Worm (Caenorhabditis elegans) whole organism, L4 larva: ENCODE data around the gene F38A1.9.

ENCODE experiments used
- F44E2.7 ChIP-seq: fragments of 200-800 bp; sonication (Bioruptor generic); IDR thresholded peaks from 2 replicates; pipeline ENCODE4 v2.1.2; 2022; ENCODE audit warnings: missing genetic modification characterization, missing compliant biosample characterization
- F49E8.2 ChIP-seq: sonication (generic microtip); optimal IDR thresholded peaks from 2 replicates; lab custom pipeline; 2016; ENCODE audit warnings: missing compliant biosample characterization, mild to moderate bottlenecking, missing genetic modification characterization, borderline replicate concordance
- T26A8.4 ChIP-seq: fragments of 200-800 bp; sonication (Bioruptor generic); IDR thresholded peaks from 2 replicates; pipeline ENCODE4 v1.3.6; 2022; ENCODE audit warnings: missing genetic modification characterization, missing compliant biosample characterization
- ZK546.5 ChIP-seq, 2 experiments: sonication (generic microtip); optimal IDR thresholded peaks; 2 replicates each; lab custom pipeline; 2017; ENCODE audit warnings: missing biosample characterization in 2 of 2, missing genetic modification characterization in 2 of 2
- dpl-1 ChIP-seq: fragments of 150-350 bp; optimal IDR thresholded peaks from 2 replicates; lab custom pipeline; 2014; ENCODE audit warnings: missing biosample characterization, missing genetic modification reagents, missing genetic modification characterization
- hlh-30 ChIP-seq: sonication (generic microtip); optimal IDR thresholded peaks from 2 replicates; lab custom pipeline; 2017; ENCODE audit warnings: antibody characterized with exemption, mild to moderate bottlenecking, missing genetic modification characterization, missing compliant biosample characterization; ENCODE audit not compliant: insufficient read depth
- lin-13 ChIP-seq: fragments of 150-350 bp; optimal IDR thresholded peaks from 2 replicates; lab custom pipeline; 2014; ENCODE audit warnings: missing biosample characterization, missing genetic modification reagents, missing genetic modification characterization
- snpc-4 ChIP-seq: fragments of 150-350 bp; optimal IDR thresholded peaks from 2 replicates; lab custom pipeline; 2014; ENCODE audit warnings: missing biosample characterization, missing genetic modification characterization

DNA sequence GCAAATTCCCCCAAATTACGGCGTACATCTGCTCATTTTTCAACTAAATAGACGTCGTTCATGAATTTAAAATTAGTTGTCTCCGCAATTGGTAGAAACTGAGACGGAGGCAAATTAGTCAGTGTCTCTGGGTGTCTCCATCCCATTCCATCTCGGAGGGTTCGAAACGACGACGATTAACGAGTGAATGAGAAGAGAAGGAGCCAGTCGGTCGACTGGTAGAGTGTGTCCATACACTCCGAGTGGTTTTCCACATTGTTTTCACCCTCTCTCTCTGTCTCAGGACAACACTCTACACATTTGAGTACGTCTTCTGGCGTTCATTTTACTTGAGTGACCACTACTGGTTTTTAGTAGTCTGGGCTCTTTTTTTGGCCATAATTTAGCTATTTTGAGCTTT, 33.8 kb upstream of the F38A1.9 start:
- TF ChIP-seq hlh-30 (tag; lab: Kevin White, UChicago) (no peak), T26A8.4 (GFP tag; lab: Robert Waterston, UW) (no peak), lin-13 (no peak), F44E2.7 (GFP tag; lab: Robert Waterston, UW) (no peak), ZK546.5 (tag; optimal IDR thresholded peaks at IDR 0.05; lab: Kevin White, UChicago) (no peak), dpl-1 (GFP tag; lab: Kevin White, UChicago) (no peak), F49E8.2 (tag; lab: Kevin White, UChicago) (no peak), snpc-4 (tag; lab: Kevin White, UChicago) (no peak)
